Worm (Caenorhabditis elegans) whole organism, L1 larva: Measurements from ENCODE around the gene F41E6.15.

Source experiments
- C34B4.2 ChIP-seq: sonication (generic microtip); optimal IDR thresholded peaks from 2 replicates; lab custom pipeline; 2017; ENCODE audit warnings: mild to moderate bottlenecking, missing genetic modification characterization, missing compliant biosample characterization
- F16B12.6 ChIP-seq: fragments of 150-350 bp; optimal IDR thresholded peaks from 2 replicates; lab custom pipeline; 2014; ENCODE audit warnings: missing biosample characterization, missing genetic modification characterization
- ama-1 ChIP-seq: fragments of 150-350 bp; optimal IDR thresholded peaks from 2 replicates; lab custom pipeline; 2014
- blmp-1 ChIP-seq: fragments of 150-350 bp; optimal IDR thresholded peaks from 2 replicates; lab custom pipeline; 2014; ENCODE audit warnings: missing biosample characterization, missing genetic modification characterization
- ceh-63 ChIP-seq: fragments of 200-800 bp; sonication (Bioruptor generic); optimal IDR thresholded peaks from 2 replicates; lab custom pipeline; 2018; ENCODE audit warnings: mild to moderate bottlenecking, missing genetic modification characterization, missing compliant biosample characterization
- ceh-8 ChIP-seq: fragments of 200-800 bp; sonication (Bioruptor generic); optimal IDR thresholded peaks from 2 replicates; lab custom pipeline; 2018; ENCODE audit warnings: mild to moderate bottlenecking, missing genetic modification characterization, moderate library complexity, missing compliant biosample characterization
- ceh-90 ChIP-seq: sonication (generic microtip); optimal IDR thresholded peaks from 2 replicates; lab custom pipeline; 2016; ENCODE audit warnings: missing genetic modification characterization, missing compliant biosample characterization
- efl-1 ChIP-seq, 4 experiments: fragments of 150-350 bp; optimal IDR thresholded peaks in 3 of 4; peaks in 1 of 4; 1 replicate in 1 of 4; 2 replicates in 3 of 4; lab custom pipeline; 2014; ENCODE audit warnings: missing biosample characterization in 2 of 4, missing genetic modification characterization in 2 of 4, missing genetic modification reagents in 2 of 4
- efl-3 ChIP-seq: fragments of 200-800 bp; sonication (Bioruptor generic); optimal IDR thresholded peaks from 2 replicates; lab custom pipeline; 2018; ENCODE audit warnings: mild to moderate bottlenecking, missing genetic modification characterization, missing compliant biosample characterization
- egl-27 ChIP-seq, 2 experiments: fragments of 150-350 bp in 1 of 2; sonication (generic microtip); optimal IDR thresholded peaks; 3 replicates each; lab custom pipeline; 2017 to 2018; ENCODE audit warnings: missing biosample characterization in 2 of 2, missing genetic modification characterization in 2 of 2, missing genetic modification reagents in 2 of 2
- elt-3 ChIP-seq, 6 experiments: fragments of 150-350 bp in 1 of 6; sonication (generic microtip); optimal IDR thresholded peaks; 2 replicates each; lab custom pipeline; 2017 to 2018; ENCODE audit warnings: missing biosample characterization in 6 of 6, missing genetic modification characterization in 6 of 6, inconsistent platforms in 1 of 6
- ets-5 ChIP-seq: fragments of 200-800 bp; sonication (Bioruptor generic); IDR thresholded peaks from 2 replicates; pipeline ENCODE4 v1.3.6; 2022; ENCODE audit warnings: missing genetic modification characterization, missing compliant biosample characterization
- fkh-10 ChIP-seq: sonication (generic microtip); optimal IDR thresholded peaks from 2 replicates; lab custom pipeline; 2017; ENCODE audit warnings: missing biosample characterization, missing genetic modification reagents, missing genetic modification characterization
- fos-1 ChIP-seq: fragments of 150-350 bp; optimal IDR thresholded peaks from 2 replicates; lab custom pipeline; 2014; ENCODE audit warnings: missing biosample characterization, missing genetic modification characterization
- grh-1 ChIP-seq: fragments of 200-800 bp; sonication (Bioruptor generic); IDR thresholded peaks from 2 replicates; pipeline ENCODE4 v1.3.6; 2022; ENCODE audit warnings: missing genetic modification reagents, missing genetic modification characterization, missing compliant biosample characterization
- hlh-4 ChIP-seq: sonication (generic microtip); optimal IDR thresholded peaks from 2 replicates; lab custom pipeline; 2016; ENCODE audit warnings: mild to moderate bottlenecking, missing genetic modification characterization, missing compliant biosample characterization
- irx-1 ChIP-seq: sonication (generic microtip); optimal IDR thresholded peaks from 2 replicates; lab custom pipeline; 2016; ENCODE audit warnings: missing genetic modification characterization, missing compliant biosample characterization
- lin-13 ChIP-seq: fragments of 150-350 bp; optimal IDR thresholded peaks from 2 replicates; lab custom pipeline; 2014; ENCODE audit warnings: missing biosample characterization, missing genetic modification reagents, missing genetic modification characterization
- lin-14 ChIP-seq: fragments of 200-800 bp; sonication (Bioruptor generic); optimal IDR thresholded peaks from 2 replicates; lab custom pipeline; 2018; ENCODE audit warnings: mild to moderate bottlenecking, missing genetic modification characterization, moderate library complexity, missing compliant biosample characterization
- lin-15B ChIP-seq: fragments of 150-350 bp; sonication (generic microtip); optimal IDR thresholded peaks from 3 replicates; lab custom pipeline; 2014; ENCODE audit warnings: missing biosample characterization, missing genetic modification characterization
- lin-39 ChIP-seq: fragments of 150-350 bp; optimal IDR thresholded peaks from 2 replicates; lab custom pipeline; 2014; ENCODE audit warnings: missing biosample characterization, missing genetic modification reagents, missing genetic modification characterization
- mab-9 ChIP-seq: fragments of 200-800 bp; sonication (Bioruptor generic); IDR thresholded peaks from 2 replicates; pipeline ENCODE4 v1.3.6; 2022; ENCODE audit warnings: missing genetic modification reagents, missing genetic modification characterization, missing compliant biosample characterization
- mdl-1 ChIP-seq, 2 experiments: fragments of 150-350 bp; optimal IDR thresholded peaks; 2 replicates each; lab custom pipeline; 2014 to 2017; ENCODE audit warnings: missing biosample characterization in 2 of 2, missing genetic modification characterization in 2 of 2, inconsistent platforms in 1 of 2
- mef-2 ChIP-seq: fragments of 150-350 bp; optimal IDR thresholded peaks from 2 replicates; lab custom pipeline; 2014; ENCODE audit warnings: missing biosample characterization, missing genetic modification characterization
- mep-1 ChIP-seq: fragments of 150-350 bp; optimal IDR thresholded peaks from 2 replicates; lab custom pipeline; 2014; ENCODE audit warnings: missing biosample characterization, missing genetic modification characterization
- nhr-11 ChIP-seq: fragments of 150-350 bp; optimal IDR thresholded peaks from 2 replicates; lab custom pipeline; 2014; ENCODE audit warnings: missing biosample characterization, missing genetic modification characterization
- nhr-12 ChIP-seq: sonication (generic microtip); optimal IDR thresholded peaks from 2 replicates; lab custom pipeline; 2017; ENCODE audit warnings: missing biosample characterization, missing genetic modification characterization
- nhr-20 ChIP-seq: sonication (generic microtip); optimal IDR thresholded peaks from 2 replicates; lab custom pipeline; 2016; ENCODE audit warnings: mild to moderate bottlenecking, missing genetic modification characterization, missing compliant biosample characterization
- nhr-237 ChIP-seq: fragments of 150-350 bp; optimal IDR thresholded peaks from 2 replicates; lab custom pipeline; 2014; ENCODE audit warnings: missing biosample characterization, missing genetic modification characterization
- nhr-28 ChIP-seq: fragments of 150-350 bp; optimal IDR thresholded peaks from 2 replicates; lab custom pipeline; 2014; ENCODE audit warnings: missing biosample characterization, missing genetic modification characterization
- nhr-76 ChIP-seq: sonication (generic microtip); optimal IDR thresholded peaks from 2 replicates; lab custom pipeline; 2017; ENCODE audit warnings: missing biosample characterization, missing genetic modification characterization
- nhr-84 ChIP-seq: sonication (generic microtip); optimal IDR thresholded peaks from 2 replicates; lab custom pipeline; 2017; ENCODE audit warnings: missing biosample characterization, missing genetic modification characterization
- nhr-85 ChIP-seq: sonication (generic microtip); peaks from one replicate; lab custom pipeline; 2016; ENCODE audit warnings: missing genetic modification characterization, inconsistent platforms, missing compliant biosample characterization
- nhr-90 ChIP-seq: sonication (generic microtip); optimal IDR thresholded peaks from 2 replicates; lab custom pipeline; 2016; ENCODE audit warnings: mild to moderate bottlenecking, missing genetic modification characterization, missing compliant biosample characterization; ENCODE audit not compliant: poor library complexity
- pag-3 ChIP-seq: sonication (generic microtip); optimal IDR thresholded peaks from 2 replicates; lab custom pipeline; 2017; ENCODE audit warnings: missing genetic modification characterization, mild to moderate bottlenecking, missing compliant biosample characterization, antibody characterized with exemption, borderline replicate concordance; ENCODE audit not compliant: insufficient read depth
- pax-3 ChIP-seq: fragments of 200-800 bp; sonication (Bioruptor generic); optimal IDR thresholded peaks from 2 replicates; lab custom pipeline; 2018; ENCODE audit warnings: mild to moderate bottlenecking, missing genetic modification characterization, moderate library complexity, missing compliant biosample characterization
- pqm-1 ChIP-seq: sonication (generic microtip); optimal IDR thresholded peaks from 3 replicates; lab custom pipeline; 2017; ENCODE audit warnings: missing biosample characterization, missing genetic modification characterization
- snpc-4 ChIP-seq: fragments of 150-350 bp; optimal IDR thresholded peaks from 2 replicates; lab custom pipeline; 2014; ENCODE audit warnings: missing biosample characterization, missing genetic modification characterization
- snu-23 ChIP-seq: sonication (generic microtip); optimal IDR thresholded peaks from 2 replicates; lab custom pipeline; 2016; ENCODE audit warnings: missing genetic modification characterization, missing compliant biosample characterization
- sox-4 ChIP-seq: sonication (generic microtip); optimal IDR thresholded peaks from 2 replicates; lab custom pipeline; 2016; ENCODE audit warnings: missing genetic modification characterization, missing compliant biosample characterization
- sptf-1 ChIP-seq: fragments of 150-350 bp; optimal IDR thresholded peaks from 2 replicates; lab custom pipeline; 2014; ENCODE audit warnings: missing biosample characterization, missing genetic modification characterization
- swsn-7 ChIP-seq: sonication (generic microtip); optimal IDR thresholded peaks from 2 replicates; lab custom pipeline; 2016; ENCODE audit warnings: missing genetic modification characterization, missing compliant biosample characterization
- tbx-2 ChIP-seq: sonication (generic microtip); optimal IDR thresholded peaks from 2 replicates; lab custom pipeline; 2016; ENCODE audit warnings: missing genetic modification characterization, missing compliant biosample characterization
- unc-62 ChIP-seq: fragments of 150-350 bp; optimal IDR thresholded peaks from 2 replicates; lab custom pipeline; 2014; ENCODE audit warnings: missing biosample characterization, missing genetic modification reagents, missing genetic modification characterization
- unc-98 ChIP-seq: fragments of 200-800 bp; sonication (Bioruptor generic); IDR thresholded peaks from 2 replicates; pipeline ENCODE4 v1.3.6; 2022; ENCODE audit warnings: missing genetic modification characterization, missing compliant biosample characterization
- vab-15 ChIP-seq: sonication (generic microtip); optimal IDR thresholded peaks from 2 replicates; lab custom pipeline; 2017; ENCODE audit warnings: missing genotype, mild to moderate bottlenecking, missing genetic modification characterization, missing compliant biosample characterization
- zag-1 ChIP-seq: fragments of 150-350 bp; optimal IDR thresholded peaks from 2 replicates; lab custom pipeline; 2014; ENCODE audit warnings: missing biosample characterization, missing genetic modification characterization
- zip-4 ChIP-seq: fragments of 200-800 bp; sonication (Bioruptor generic); optimal IDR thresholded peaks from 2 replicates; lab custom pipeline; 2018; ENCODE audit warnings: mild to moderate bottlenecking, missing genetic modification characterization, moderate library complexity, missing compliant biosample characterization
- ztf-11 ChIP-seq, 2 experiments: sonication (generic microtip); optimal IDR thresholded peaks; 2 replicates each; lab custom pipeline; 2016 to 2017; ENCODE audit warnings: missing genetic modification characterization in 2 of 2, missing biosample characterization in 1 of 2, missing compliant biosample characterization in 1 of 2

Gene F41E6.15

DNA sequence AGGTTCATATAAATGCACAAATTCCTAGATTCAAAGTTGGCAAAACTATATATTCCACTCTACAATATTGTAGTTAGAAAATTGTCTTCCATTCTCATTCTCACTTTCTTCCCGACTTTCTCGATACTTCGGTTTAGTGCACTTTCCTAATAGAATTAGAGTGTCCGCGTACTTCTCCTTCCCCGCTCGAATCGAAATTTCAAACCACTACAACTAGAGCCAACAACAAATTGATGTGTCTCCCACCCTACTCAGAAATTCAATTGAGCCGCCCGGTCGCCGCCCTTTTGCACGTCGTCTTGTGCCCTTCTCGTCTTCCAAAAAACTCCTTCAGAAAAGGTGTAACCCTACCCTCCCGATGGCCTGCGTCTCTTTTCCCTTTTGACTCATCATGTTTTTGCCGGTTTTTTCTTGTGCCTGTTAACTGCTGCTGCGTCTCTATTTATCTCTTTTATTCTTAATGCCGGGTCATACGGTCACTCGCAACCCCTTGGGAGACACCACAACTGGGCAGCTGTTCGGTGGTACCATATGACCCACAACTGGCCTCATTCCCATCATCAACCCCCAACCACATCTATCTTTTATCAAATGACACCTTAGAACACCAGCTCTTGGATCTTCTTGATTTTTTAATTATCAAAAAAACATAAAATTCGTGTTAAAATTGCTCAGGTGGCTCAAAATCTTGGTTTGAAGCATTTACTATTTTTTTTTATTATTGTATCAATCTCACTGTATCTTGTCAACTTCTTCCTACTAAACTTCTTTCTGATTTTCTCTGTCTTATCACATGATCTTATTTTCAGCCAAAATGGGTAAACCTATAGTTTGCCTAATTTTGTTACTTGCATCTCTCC, 8.2 kb downstream of the F41E6.15 start, which contains the start of gene tag-196 (continued):
- TF ChIP-seq ceh-90 (tag; lab: Kevin White, UChicago) (no peak), nhr-76 (no peak), mab-9 (GFP tag; lab: Robert Waterston, UW) (no peak), nhr-90 (no peak), efl-3 (GFP tag; lab: Kevin White, UChicago) (no peak), zag-1 (tag; lab: Kevin White, UChicago) (no peak), nhr-20 (tag; lab: Kevin White, UChicago) (peak; percentile 12), pqm-1 (no peak), ets-5 (no peak), nhr-12 (no peak), ztf-11 (tag; optimal IDR thresholded peaks at IDR 0.05; lab: Kevin White, UChicago) (peak in 1 of 2 experiments; percentile 15), grh-1 (GFP tag; lab: Robert Waterston, UW) (no peak), C34B4.2 (tag; lab: Kevin White, UChicago) (no peak), nhr-85 (tag; lab: Kevin White, UChicago) (no peak), sox-4 (no peak), ama-1 (no peak), snpc-4 (tag; lab: Kevin White, UChicago) (no peak), mdl-1 (tag; optimal IDR thresholded peaks at IDR 0.05; lab: Kevin White, UChicago) (peak in 1 of 2 experiments; percentile 18), snu-23 (peak; percentile 8), tbx-2 (tag; lab: Kevin White, UChicago) (no peak), vab-15 (tag; lab: Kevin White, UChicago) (no peak), sptf-1 (tag; lab: Kevin White, UChicago) (no peak), mep-1 (tag; lab: Kevin White, UChicago) (no peak), ceh-63 (GFP tag; lab: Kevin White, UChicago) (no peak), lin-13 (GFP tag; lab: Kevin White, UChicago) (no peak), hlh-4 (tag; lab: Kevin White, UChicago) (no peak), ceh-8 (GFP tag; lab: Kevin White, UChicago) (no peak), zip-4 (GFP tag; lab: Kevin White, UChicago) (no peak), nhr-28 (tag; lab: Kevin White, UChicago) (no peak), unc-62 (GFP tag; lab: Kevin White, UChicago) (no peak), nhr-84 (tag; lab: Kevin White, UChicago) (no peak), fkh-10 (GFP tag; lab: Kevin White, UChicago) (no peak), nhr-237 (tag; lab: Kevin White, UChicago) (no peak), unc-98 (no peak)
- TF ChIP-seq, all 84 proteins: peak for 13

DNA sequence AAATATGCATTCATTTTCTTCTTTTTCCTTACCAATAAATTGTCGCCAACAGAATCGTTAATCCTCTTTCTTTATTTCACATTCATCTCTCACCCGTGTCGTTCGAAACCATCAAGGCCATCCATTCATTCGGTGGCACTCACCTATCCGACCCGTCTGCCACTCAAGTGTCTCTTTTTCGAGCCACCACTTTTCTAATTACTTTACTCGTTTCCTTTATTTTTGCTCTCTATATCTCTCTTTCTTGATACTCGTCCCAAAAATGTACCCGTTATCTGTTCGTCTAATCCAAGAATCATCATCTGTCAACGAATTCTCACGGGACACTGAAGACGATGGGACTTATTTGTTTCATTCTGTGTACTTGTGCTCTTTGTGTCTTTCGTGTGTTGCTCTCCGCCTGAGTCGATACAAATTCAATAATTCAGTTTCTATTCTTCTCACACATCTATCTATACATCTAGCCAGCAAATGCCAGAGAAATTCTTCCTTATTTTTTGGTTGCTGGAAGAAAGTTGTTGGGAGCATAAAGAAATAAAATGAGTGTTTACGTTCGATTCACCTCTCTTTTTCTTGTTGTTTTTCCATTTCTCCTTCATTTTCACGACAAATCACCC, 9.7 kb downstream of the F41E6.15 start:
- TF ChIP-seq nhr-11 (tag; lab: Kevin White, UChicago) (no peak), swsn-7 (tag; lab: Kevin White, UChicago) (no peak), ceh-90 (tag; lab: Kevin White, UChicago) (no peak), nhr-85 (tag; lab: Kevin White, UChicago) (peak; percentile 25), lin-39 (tag; lab: Kevin White, UChicago) (no peak), sox-4 (no peak), nhr-84 (tag; lab: Kevin White, UChicago) (no peak), sptf-1 (tag; lab: Kevin White, UChicago) (no peak), mab-9 (GFP tag; lab: Robert Waterston, UW) (no peak), fkh-10 (GFP tag; lab: Kevin White, UChicago) (peak; percentile 5), egl-27 (tag; optimal IDR thresholded peaks at IDR 0.05; lab: Kevin White, UChicago) (no peak), pax-3 (tag; lab: Kevin White, UChicago) (no peak), mef-2 (no peak), elt-3 (tag; optimal IDR thresholded peaks at IDR 0.05; lab: Kevin White, UChicago) (no peak), efl-1 (optimal IDR thresholded peaks at IDR 0.05; lab: Kevin White, UChicago) (no peak), efl-1 (GFP tag; optimal IDR thresholded peaks at IDR 0.05 in 1 of 2; lab: Kevin White, UChicago) (peak in 1 of 2 experiments; percentile 75), irx-1 (tag; lab: Kevin White, UChicago) (no peak), mep-1 (tag; lab: Kevin White, UChicago) (no peak), F16B12.6 (no peak), lin-14 (GFP tag; lab: Kevin White, UChicago) (peak; percentile 38), blmp-1 (tag; lab: Kevin White, UChicago) (peak; percentile 23), snu-23 (no peak), fos-1 (tag; lab: Kevin White, UChicago) (no peak), vab-15 (tag; lab: Kevin White, UChicago) (no peak), pag-3 (tag; lab: Kevin White, UChicago) (no peak), lin-15B (tag; lab: Kevin White, UChicago) (no peak), ztf-11 (tag; optimal IDR thresholded peaks at IDR 0.05; lab: Kevin White, UChicago) (no peak)
